Fruit fly (Drosophila melanogaster) whole organism, embryonic: ENCODE results near the gene fred.

Source experiments
- ATbp ChIP-seq: fragments of 200-800 bp; sonication (Bioruptor generic); optimal IDR thresholded peaks from 2 replicates; lab custom pipeline; 2017; ENCODE audit warnings: missing biosample characterization, mild to moderate bottlenecking, missing genetic modification characterization, missing genetic modification reagents
- CG10274 ChIP-seq: fragments of 200-800 bp; sonication (Bioruptor generic); optimal IDR thresholded peaks from 3 replicates; lab custom pipeline; 2017; ENCODE audit warnings: missing biosample characterization, mild to moderate bottlenecking, missing genetic modification characterization
- CG10321 ChIP-seq: fragments of 200-800 bp; sonication (Bioruptor generic); IDR thresholded peaks from 2 replicates; pipeline ENCODE4 v1.3.6; 2022; ENCODE audit warnings: missing biosample characterization, missing genetic modification characterization
- CG10959 ChIP-seq: fragments of 200-800 bp; sonication (Bioruptor generic); IDR thresholded peaks from 2 replicates; pipeline ENCODE4 v1.3.6; 2022; ENCODE audit warnings: missing biosample characterization, missing genetic modification characterization
- CG11247 ChIP-seq: fragments of 200-800 bp; sonication (Bioruptor generic); IDR thresholded peaks from 2 replicates; pipeline ENCODE4 v1.3.6; 2022; ENCODE audit warnings: missing biosample characterization, missing genetic modification characterization
- CG11504 ChIP-seq: fragments of 200-800 bp; sonication (Bioruptor generic); optimal IDR thresholded peaks from 3 replicates; lab custom pipeline; 2019; ENCODE audit warnings: missing biosample characterization, mild to moderate bottlenecking, missing genetic modification characterization, moderate library complexity
- CG11560 ChIP-seq: fragments of 200-800 bp; sonication (Bioruptor generic); IDR thresholded peaks from 3 replicates; pipeline ENCODE4 v1.3.6; 2022; ENCODE audit warnings: missing biosample characterization, missing genetic modification characterization
- CG12071 ChIP-seq: fragments of 200-800 bp; sonication (Bioruptor generic); optimal IDR thresholded peaks from 3 replicates; lab custom pipeline; 2018; ENCODE audit warnings: missing biosample characterization, mild to moderate bottlenecking, missing genetic modification characterization
- CG12744 ChIP-seq: fragments of 200-800 bp; sonication (Bioruptor generic); optimal IDR thresholded peaks from 2 replicates; lab custom pipeline; 2016; ENCODE audit warnings: missing biosample characterization, missing genetic modification characterization
- CG13624 ChIP-seq: fragments of 200-800 bp; sonication (Bioruptor generic); optimal IDR thresholded peaks from 2 replicates; lab custom pipeline; 2016; ENCODE audit warnings: missing biosample characterization, missing genetic modification characterization
- CG15269 ChIP-seq: fragments of 200-800 bp; sonication (Bioruptor generic); optimal IDR thresholded peaks from 2 replicates; lab custom pipeline; 2018; ENCODE audit warnings: missing biosample characterization, mild to moderate bottlenecking, missing genetic modification characterization, moderate library complexity
- CG1529 ChIP-seq: fragments of 200-800 bp; sonication (Bioruptor generic); optimal IDR thresholded peaks from 3 replicates; lab custom pipeline; 2018; ENCODE audit warnings: missing biosample characterization, missing genetic modification characterization
- CG15514 ChIP-seq: fragments of 200-800 bp; sonication (Bioruptor generic); optimal IDR thresholded peaks from 3 replicates; lab custom pipeline; 2017; ENCODE audit warnings: missing biosample characterization, missing genetic modification characterization, mild to moderate bottlenecking, moderate library complexity, missing genetic modification reagents
- CG17612 ChIP-seq: fragments of 200-800 bp; sonication (Bioruptor generic); IDR thresholded peaks from 2 replicates; pipeline ENCODE4 v1.3.6; 2022; ENCODE audit warnings: missing biosample characterization, missing genetic modification characterization
- CG18011 ChIP-seq: fragments of 200-800 bp; sonication (Bioruptor generic); optimal IDR thresholded peaks from 2 replicates; lab custom pipeline; 2017; ENCODE audit warnings: missing biosample characterization, missing genetic modification characterization, mild to moderate bottlenecking, moderate library complexity, missing genotype
- CG1832 ChIP-seq: fragments of 200-800 bp; sonication (Bioruptor generic); optimal IDR thresholded peaks from 2 replicates; lab custom pipeline; 2017; ENCODE audit warnings: missing biosample characterization, mild to moderate bottlenecking, missing genetic modification characterization, inconsistent platforms
- CG2116 ChIP-seq: fragments of 200-800 bp; sonication (Bioruptor generic); optimal IDR thresholded peaks from 3 replicates; lab custom pipeline; 2018; ENCODE audit warnings: missing biosample characterization, mild to moderate bottlenecking, missing genetic modification characterization
- CG2712 ChIP-seq: fragments of 200-800 bp; optimal IDR thresholded peaks from 3 replicates; lab custom pipeline; 2019; ENCODE audit warnings: missing biosample characterization, mild to moderate bottlenecking, missing genetic modification characterization, moderate library complexity
- CG3163 ChIP-seq: fragments of 200-800 bp; sonication (Bioruptor generic); optimal IDR thresholded peaks from 3 replicates; lab custom pipeline; 2016; ENCODE audit warnings: missing biosample characterization, missing genetic modification characterization
- CG32772 ChIP-seq: fragments of 200-800 bp; sonication (Bioruptor generic); IDR thresholded peaks from 2 replicates; pipeline ENCODE4 v1.3.6; 2022; ENCODE audit warnings: missing biosample characterization, missing genetic modification characterization
- CG5245 ChIP-seq: fragments of 200-800 bp; sonication (Bioruptor generic); optimal IDR thresholded peaks from 3 replicates; lab custom pipeline; 2016; ENCODE audit warnings: missing biosample characterization, missing genetic modification characterization
- CG6272 ChIP-seq: fragments of 200-800 bp; sonication (Bioruptor generic); IDR thresholded peaks from 2 replicates; pipeline ENCODE4 v1.3.6; 2022; ENCODE audit warnings: missing biosample characterization, missing genetic modification characterization
- CG6854 ChIP-seq: fragments of 200-800 bp; sonication (Bioruptor generic); optimal IDR thresholded peaks from 3 replicates; lab custom pipeline; 2017; ENCODE audit warnings: missing biosample characterization, mild to moderate bottlenecking, missing genetic modification characterization
- CG7786 ChIP-seq: fragments of 200-800 bp; sonication (Bioruptor generic); optimal IDR thresholded peaks from 2 replicates; lab custom pipeline; 2016; ENCODE audit warnings: missing biosample characterization, missing genetic modification characterization
- CG8281 ChIP-seq: fragments of 200-800 bp; sonication (Bioruptor generic); optimal IDR thresholded peaks from 2 replicates; lab custom pipeline; 2018; ENCODE audit warnings: missing biosample characterization, mild to moderate bottlenecking, missing genetic modification characterization, moderate library complexity
- CG8359 ChIP-seq: fragments of 200-800 bp; sonication (Bioruptor generic); optimal IDR thresholded peaks from 2 replicates; lab custom pipeline; 2017; ENCODE audit warnings: missing biosample characterization, mild to moderate bottlenecking, missing genetic modification characterization, borderline replicate concordance
- CG9609 ChIP-seq: fragments of 200-800 bp; sonication (Bioruptor generic); optimal IDR thresholded peaks from 3 replicates; lab custom pipeline; 2016; ENCODE audit warnings: missing biosample characterization, missing genetic modification characterization
- CTCF ChIP-seq: fragments of 200-800 bp; sonication (Bioruptor generic); optimal IDR thresholded peaks from 2 replicates; lab custom pipeline; 2017; ENCODE audit warnings: missing biosample characterization, mild to moderate bottlenecking, missing genetic modification characterization, moderate library complexity
- Deaf1 ChIP-seq: fragments of 200-800 bp; optimal IDR thresholded peaks from 3 replicates; lab custom pipeline; 2019; ENCODE audit warnings: missing biosample characterization, mild to moderate bottlenecking, missing genetic modification characterization, moderate library complexity
- Dref ChIP-seq: fragments of 200-800 bp; sonication (Bioruptor generic); IDR thresholded peaks from 2 replicates; pipeline ENCODE4 v1.3.6; 2022; ENCODE audit warnings: missing biosample characterization, missing genetic modification characterization
- Drgx ChIP-seq: fragments of 200-800 bp; sonication (Bioruptor generic); IDR thresholded peaks from 2 replicates; pipeline ENCODE4 v1.3.6; 2022; ENCODE audit warnings: missing biosample characterization, missing genetic modification characterization
- HHEX ChIP-seq: fragments of 200-800 bp; sonication (Bioruptor generic); optimal IDR thresholded peaks from 3 replicates; lab custom pipeline; 2017; ENCODE audit warnings: missing biosample characterization, mild to moderate bottlenecking, missing genetic modification characterization, missing genetic modification reagents
- Lim3 ChIP-seq: fragments of 200-800 bp; sonication (Bioruptor generic); IDR thresholded peaks from 2 replicates; pipeline ENCODE4 v1.3.6; 2022; ENCODE audit warnings: missing biosample characterization, missing genetic modification characterization
- MBD-R2 ChIP-seq: fragments of 200-800 bp; sonication (Bioruptor generic); IDR thresholded peaks from 2 replicates; pipeline ENCODE4 v1.3.6; 2022; ENCODE audit warnings: missing biosample characterization, missing genetic modification characterization
- Oaz ChIP-seq: fragments of 200-800 bp; sonication (Bioruptor generic); IDR thresholded peaks from 2 replicates; pipeline ENCODE4 v1.3.6; 2022; ENCODE audit warnings: missing biosample characterization, missing genetic modification characterization
- Ssrp ChIP-seq: fragments of 200-800 bp; sonication (Bioruptor generic); optimal IDR thresholded peaks from 2 replicates; lab custom pipeline; 2018; ENCODE audit warnings: missing biosample characterization, mild to moderate bottlenecking, missing genetic modification characterization, moderate library complexity
- Stat92E ChIP-seq, 3 experiments: fragments of >200 bp in 2 of 3; fragments of 200-800 bp in 1 of 3; sonication (Bioruptor generic) in 1 of 3; optimal IDR thresholded peaks; 2 replicates each; lab custom pipeline; 2017 to 2019; ENCODE audit warnings: missing biosample characterization in 3 of 3, missing genetic modification characterization in 3 of 3, mild to moderate bottlenecking in 1 of 3, moderate library complexity in 1 of 3
- Usf ChIP-seq: fragments of 200-800 bp; sonication (Bioruptor generic); optimal IDR thresholded peaks from 2 replicates; lab custom pipeline; 2017; ENCODE audit warnings: missing genotype, missing biosample characterization, missing genetic modification characterization
- az2 ChIP-seq: fragments of 200-800 bp; sonication (Bioruptor generic); optimal IDR thresholded peaks from 3 replicates; lab custom pipeline; 2016; ENCODE audit warnings: missing biosample characterization, missing genetic modification characterization
- ci ChIP-seq: fragments of 200-800 bp; sonication (Bioruptor generic); IDR thresholded peaks from 3 replicates; pipeline ENCODE4 v1.3.6; 2022; ENCODE audit warnings: missing biosample characterization, missing genetic modification characterization
- dmrt11E ChIP-seq: fragments of 200-800 bp; sonication (Bioruptor generic); optimal IDR thresholded peaks from 3 replicates; lab custom pipeline; 2018; ENCODE audit warnings: missing biosample characterization, mild to moderate bottlenecking, missing genetic modification characterization, moderate library complexity
- dysf ChIP-seq: fragments of 200-800 bp; sonication (Bioruptor generic); IDR thresholded peaks from 3 replicates; pipeline ENCODE4 v1.3.6; 2022; ENCODE audit warnings: missing biosample characterization, missing genetic modification characterization
- gcm ChIP-seq: fragments of 200-800 bp; sonication (Bioruptor generic); optimal IDR thresholded peaks from 2 replicates; lab custom pipeline; 2019; ENCODE audit warnings: missing biosample characterization, mild to moderate bottlenecking, missing genetic modification characterization, moderate library complexity
- h ChIP-seq: fragments of >200 bp; optimal IDR thresholded peaks from 2 replicates; lab custom pipeline; 2017
- hth ChIP-seq: fragments of >200 bp; optimal IDR thresholded peaks from 2 replicates; lab custom pipeline; 2017; ENCODE audit warnings: inconsistent platforms
- jing ChIP-seq: fragments of 200-800 bp; sonication (Bioruptor generic); optimal IDR thresholded peaks from 2 replicates; lab custom pipeline; 2018; ENCODE audit warnings: missing biosample characterization, mild to moderate bottlenecking, missing genetic modification characterization
- pnt ChIP-seq: fragments of 200-800 bp; sonication (Bioruptor generic); optimal IDR thresholded peaks from 3 replicates; lab custom pipeline; 2016; ENCODE audit warnings: missing biosample characterization, missing genetic modification characterization
- prd ChIP-seq, 3 experiments: fragments of >200 bp in 2 of 3; fragments of 200-800 bp in 1 of 3; sonication (Bioruptor generic) in 1 of 3; optimal IDR thresholded peaks in 2 of 3; IDR thresholded peaks in 1 of 3; 2 replicates in 2 of 3; 3 replicates in 1 of 3; pipeline versions ENCODE4 v1.3.6 to Lab custom; 2017 to 2022; ENCODE audit warnings: missing biosample characterization in 1 of 3, missing genetic modification characterization in 1 of 3
- salm ChIP-seq: fragments of 200-800 bp; sonication (Bioruptor generic); optimal IDR thresholded peaks from 2 replicates; lab custom pipeline; 2018; ENCODE audit warnings: missing biosample characterization, mild to moderate bottlenecking, missing genetic modification characterization
- sim ChIP-seq: fragments of 200-800 bp; sonication (Bioruptor generic); IDR thresholded peaks from 2 replicates; pipeline ENCODE4 v1.3.6; 2022; ENCODE audit warnings: missing biosample characterization, missing genetic modification characterization
- tin ChIP-seq: fragments of 200-800 bp; sonication (Bioruptor generic); optimal IDR thresholded peaks from 3 replicates; lab custom pipeline; 2016; ENCODE audit warnings: missing biosample characterization, missing genetic modification characterization
- tio ChIP-seq: fragments of 200-800 bp; sonication (Bioruptor generic); optimal IDR thresholded peaks from 2 replicates; lab custom pipeline; 2017; ENCODE audit warnings: missing biosample characterization, missing genetic modification characterization, inconsistent platforms

The fred gene

dm6 chr2L:3882172-3882571 is 109.3 kb downstream of the fred start (continued):
- TF ChIP-seq az2 (GFP tag; lab: Kevin White, UChicago), result peak; percentile 31
- TF ChIP-seq CG5245, result no peak
- no peak for TF ChIP-seq Deaf1 (tag; lab: Kevin White, UChicago)
- TF ChIP-seq CG8281 (tag; lab: Kevin White, UChicago), result no peak
- 0 out of 2 replicates have a peak, but pooled peaks have one; percentile 9 for TF ChIP-seq sim (GFP tag; lab: Robert Waterston, UW)
- peak; percentile 22 for TF ChIP-seq Ssrp (tag; lab: Kevin White, UChicago)
- TF ChIP-seq CG13624 (GFP tag; lab: Kevin White, UChicago), result no peak
- TF ChIP-seq CG9609 (GFP tag; lab: Kevin White, UChicago), result no peak
- 0 out of 2 replicates have a peak, but pooled peaks have one; percentile 49 for TF ChIP-seq CG32772 (GFP tag; lab: Robert Waterston, UW)
- peak; percentile 26 for TF ChIP-seq CG2712 (tag; lab: Kevin White, UChicago)
- TF ChIP-seq Stat92E (GFP tag; optimal IDR thresholded peaks at IDR 0.05; lab: Kevin White, UChicago), result no peak
- no peak for TF ChIP-seq h (lab: Kevin White, UChicago)
- no peak for TF ChIP-seq HHEX
- no peak for TF ChIP-seq Dref (GFP tag; lab: Robert Waterston, UW)
- no peak for TF ChIP-seq jing (GFP tag; lab: Kevin White, UChicago)
- TF ChIP-seq dmrt11E (tag; lab: Kevin White, UChicago), result peak; percentile 20
- TF ChIP-seq tio (GFP tag; lab: Kevin White, UChicago), result peak; percentile 6
- no peak for TF ChIP-seq CG10274 (GFP tag; lab: Kevin White, UChicago)
- no peak for TF ChIP-seq tin (GFP tag; lab: Kevin White, UChicago)
- TF ChIP-seq CG15269, result peak; percentile 38
- TF ChIP-seq Usf (GFP tag; lab: Kevin White, UChicago), result no peak
- peak; percentile 46; the same call in 1 of the 3 replicates for TF ChIP-seq dysf (GFP tag; lab: Robert Waterston, UW)
- no peak for TF ChIP-seq Lim3 (GFP tag; lab: Robert Waterston, UW)
- TF ChIP-seq CG1832, result no peak
- peak; percentile 22 for TF ChIP-seq CG15514 (GFP tag; lab: Kevin White, UChicago)
- TF ChIP-seq CG11560 (tag; lab: Robert Waterston, UW), result no peak
- TF ChIP-seq CG12071, result no peak
- TF ChIP-seq CG8359 (GFP tag; lab: Kevin White, UChicago), result no peak
- no peak for TF ChIP-seq pnt (GFP tag; lab: Kevin White, UChicago)
- TF ChIP-seq CG7786 (GFP tag; lab: Kevin White, UChicago), result peak; percentile 12

- TF ChIP-seq CG17612, result no peak
- TF ChIP-seq CG2116 (GFP tag; lab: Kevin White, UChicago), result no peak
- TF ChIP-seq CG6854 (GFP tag; lab: Kevin White, UChicago), result no peak
- TF ChIP-seq prd (optimal IDR thresholded peaks at IDR 0.05; lab: Kevin White, UChicago), result no peak
- no peak; the same call in 2 of the 3 replicates for TF ChIP-seq prd (GFP tag; IDR thresholded peaks at IDR 0.05; lab: Robert Waterston, UW)
- no peak for TF ChIP-seq CG3163 (GFP tag; lab: Kevin White, UChicago)
- TF ChIP-seq CTCF, result no peak
- TF ChIP-seq CG6272 (GFP tag; lab: Robert Waterston, UW), result no peak
- no peak for TF ChIP-seq MBD-R2 (GFP tag; lab: Robert Waterston, UW)
- TF ChIP-seq CG11247 (GFP tag; lab: Robert Waterston, UW), result no peak
- TF ChIP-seq CG10321 (GFP tag; lab: Robert Waterston, UW), result no peak
- peak; percentile 18 for TF ChIP-seq ATbp (GFP tag; lab: Kevin White, UChicago)
- TF ChIP-seq salm (tag; lab: Kevin White, UChicago), result no peak
- TF ChIP-seq CG12744, result no peak
- TF ChIP-seq gcm (GFP tag; lab: Kevin White, UChicago), result no peak
- TF ChIP-seq CG18011 (GFP tag; lab: Kevin White, UChicago), result no peak
- no peak for TF ChIP-seq CG1529 (GFP tag; lab: Kevin White, UChicago)
- peak; percentile 7 for TF ChIP-seq CG11504
- TF ChIP-seq CG15514 (GFP tag; lab: Kevin White, UChicago), result no peak
- no peak for TF ChIP-seq hth (lab: Kevin White, UChicago)
- TF ChIP-seq ci (GFP tag; lab: Robert Waterston, UW), result peak; percentile 58; the same call in 1 of the 3 replicates
- TF ChIP-seq Oaz (GFP tag; lab: Robert Waterston, UW), result no peak
- TF ChIP-seq Drgx (GFP tag; lab: Robert Waterston, UW), result peak; percentile 78
- TF ChIP-seq CG10959 (GFP tag; lab: Robert Waterston, UW), result no peak
- TF ChIP-seq tin (GFP tag; lab: Kevin White, UChicago), result no peak
- TF ChIP-seq CG1832, result no peak
Measured at dm6 chr2L:3881164-3881563, 110.3 kb downstream of the fred start.
